Worm (Caenorhabditis elegans): ENCODE results near the gene asp-1.

asp-1 gene

DNA sequence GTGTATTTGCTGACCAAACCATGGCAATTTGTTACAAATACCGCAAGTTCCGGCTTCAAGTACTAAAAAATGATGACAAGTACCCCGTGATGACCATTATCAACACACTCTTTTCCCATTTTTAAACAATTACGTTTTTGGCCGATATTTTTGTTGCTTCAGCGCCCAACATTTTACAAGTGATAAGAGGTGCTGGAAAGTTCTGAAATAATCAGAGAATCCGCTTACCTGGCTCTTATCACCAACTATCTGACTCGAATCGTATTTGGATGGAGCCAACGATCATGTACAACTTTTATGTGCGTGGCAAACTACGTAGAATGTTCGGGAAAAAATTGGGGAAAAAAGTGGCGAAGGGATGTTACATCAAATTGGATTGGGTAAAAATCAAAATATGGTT is 2.7 kb upstream of the asp-1 start:
- peak; percentile 42 for TF ChIP-seq elt-2 (tag; optimal IDR thresholded peaks at IDR 0.05)
- TF ChIP-seq T23F11.4 (GFP tag; optimal IDR thresholded peaks at IDR 0.05), result no peak

ce11 chrV:19051425-19051824 is 873 bp upstream of the asp-1 start:
- TF ChIP-seq hlh-6 (tag; optimal IDR thresholded peaks at IDR 0.05) (no peak), hlh-15 (tag; optimal IDR thresholded peaks at IDR 0.05) (no peak), lim-6 (tag; optimal IDR thresholded peaks at IDR 0.05) (no peak), sdc-2 (tag; optimal IDR thresholded peaks at IDR 0.05) (no peak), ceh-18 (tag; optimal IDR thresholded peaks at IDR 0.05) (no peak), unc-86 (tag; optimal IDR thresholded peaks at IDR 0.05) (no peak), odd-2 (tag; optimal IDR thresholded peaks at IDR 0.05) (no peak), syd-9 (tag; optimal IDR thresholded peaks at IDR 0.05) (no peak), pqm-1 (tag; optimal IDR thresholded peaks at IDR 0.05) (no peak), hlh-8 (tag; optimal IDR thresholded peaks at IDR 0.05) (no peak)

- TF ChIP-seq unc-42 (tag; optimal IDR thresholded peaks at IDR 0.05), result no peak
- no peak for TF ChIP-seq ztf-16 (tag; optimal IDR thresholded peaks at IDR 0.05)
Measured at ce11 chrV:19050888-19051287, 336 bp upstream of the asp-1 start.

DNA sequence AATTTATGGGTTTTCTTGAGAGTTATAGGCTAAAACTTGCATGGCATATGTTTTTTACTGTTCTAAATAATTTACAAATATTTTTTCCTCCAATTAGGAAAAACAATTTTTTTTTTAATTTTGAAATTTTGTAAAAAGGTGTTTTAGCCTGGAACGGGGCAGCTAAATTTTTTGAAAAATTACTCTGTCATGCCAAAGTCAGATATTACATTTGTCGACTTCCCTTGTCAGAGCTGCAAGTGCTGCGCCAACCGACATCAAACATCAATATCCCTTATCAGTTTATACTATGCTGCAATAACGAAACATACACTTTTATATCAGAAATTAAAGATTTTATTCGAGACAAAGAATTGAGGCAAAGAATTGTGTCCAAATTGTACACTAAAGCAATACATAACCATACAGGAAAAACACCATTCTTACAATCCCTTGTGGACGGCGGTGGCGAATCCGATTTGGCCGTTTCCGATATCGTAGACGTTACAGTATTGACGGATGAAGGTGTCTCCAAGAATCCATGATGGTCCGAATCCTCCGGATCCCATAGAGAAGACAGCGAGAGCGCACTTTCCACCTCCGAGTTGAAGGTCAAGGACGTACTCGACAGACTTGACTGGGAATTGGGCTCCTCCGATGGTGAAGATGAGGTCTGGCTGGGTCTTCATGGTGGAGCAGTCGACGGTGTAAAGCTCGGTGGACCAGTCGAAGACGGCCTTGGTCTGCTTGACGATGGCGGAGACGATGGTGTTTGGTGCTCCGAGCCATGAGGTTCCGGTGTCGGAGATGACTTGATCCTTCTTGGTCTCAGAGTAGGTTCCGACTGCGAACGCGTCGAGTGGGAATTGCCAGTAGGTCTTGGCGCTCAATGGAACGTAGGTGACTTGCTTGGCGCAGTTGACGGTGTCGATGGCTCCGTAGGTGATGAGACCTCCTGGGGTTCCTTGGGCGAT is 1.1 kb downstream of the asp-1 start:
- TF ChIP-seq fkh-10 (GFP tag; optimal IDR thresholded peaks at IDR 0.05), result no peak
- TF ChIP-seq ceh-45 (GFP tag; IDR thresholded peaks at IDR 0.05), result no peak
- TF ChIP-seq gmeb-2 (tag; optimal IDR thresholded peaks at IDR 0.05), result no peak
- TF ChIP-seq hlh-8 (tag; optimal IDR thresholded peaks at IDR 0.05), result no peak
- TF ChIP-seq ama-1 (optimal IDR thresholded peaks at IDR 0.05), result no peak
- no peak for TF ChIP-seq ceh-6 (GFP tag; optimal IDR thresholded peaks at IDR 0.05)
- no peak for TF ChIP-seq nfya-1 (tag; optimal IDR thresholded peaks at IDR 0.05)
- TF ChIP-seq ceh-19 (GFP tag; optimal IDR thresholded peaks at IDR 0.05), result no peak
- TF ChIP-seq lin-11 (tag; optimal IDR thresholded peaks at IDR 0.05), result no peak
- no peak for TF ChIP-seq unc-3 (GFP tag; conservative IDR thresholded peaks at IDR 0.05)
- no peak for TF ChIP-seq unc-3 (tag; optimal IDR thresholded peaks at IDR 0.05)
- no peak for TF ChIP-seq pax-1 (tag; optimal IDR thresholded peaks at IDR 0.05)
- TF ChIP-seq pat-9 (tag; optimal IDR thresholded peaks at IDR 0.05), result no peak
- TF ChIP-seq unc-42 (tag; optimal IDR thresholded peaks at IDR 0.05), result no peak
- no peak for TF ChIP-seq eyg-1 (tag; optimal IDR thresholded peaks at IDR 0.05)
- no peak for TF ChIP-seq nhr-232 (tag; optimal IDR thresholded peaks at IDR 0.05)
- no peak for TF ChIP-seq K02D7.2 (tag; optimal IDR thresholded peaks at IDR 0.05)

ce11 chrV:19047442-19047841 is 3.1 kb downstream of the asp-1 start:
- TF ChIP-seq odd-2 (tag; optimal IDR thresholded peaks at IDR 0.05) (no peak), tbx-2 (tag; optimal IDR thresholded peaks at IDR 0.05) (no peak), eyg-1 (tag; optimal IDR thresholded peaks at IDR 0.05) (no peak), C08G9.2 (tag; optimal IDR thresholded peaks at IDR 0.05) (no peak), unc-86 (tag; optimal IDR thresholded peaks at IDR 0.05) (no peak), rnt-1 (tag; optimal IDR thresholded peaks at IDR 0.05) (no peak), madf-2 (tag; optimal IDR thresholded peaks at IDR 0.05) (no peak), ceh-30 (tag; optimal IDR thresholded peaks at IDR 0.05) (no peak), ahr-1 (tag; optimal IDR thresholded peaks at IDR 0.05) (no peak), ceh-24 (tag; optimal IDR thresholded peaks at IDR 0.05) (no peak), sox-4 (tag; optimal IDR thresholded peaks at IDR 0.05) (no peak), pat-9 (tag; optimal IDR thresholded peaks at IDR 0.05) (no peak), ceh-14 (tag; optimal IDR thresholded peaks at IDR 0.05) (no peak), pha-2 (tag; optimal IDR thresholded peaks at IDR 0.05) (no peak), T23F11.4 (GFP tag; optimal IDR thresholded peaks at IDR 0.05) (no peak), ceh-2 (tag; optimal IDR thresholded peaks at IDR 0.05) (no peak), ztf-16 (tag; optimal IDR thresholded peaks at IDR 0.05) (no peak)
